Worm (Caenorhabditis elegans) whole organism, young adult: ENCODE measurements around the gene pbs-3.

Experiments used
- B0019.2 ChIP-seq: fragments of 200-800 bp; sonication (Bioruptor generic); conservative IDR thresholded peaks from 2 replicates; pipeline ENCODE4 v1.3.6; 2022; ENCODE audit warnings: missing genetic modification reagents, missing genetic modification characterization, missing compliant biosample characterization
- C06A6.2 ChIP-seq: fragments of 200-800 bp; sonication (Bioruptor generic); conservative IDR thresholded peaks from 2 replicates; pipeline ENCODE4 v1.3.6; 2022; ENCODE audit warnings: missing genetic modification characterization, missing compliant biosample characterization
- F23B12.7 ChIP-seq: sonication (generic microtip); optimal IDR thresholded peaks from 2 replicates; lab custom pipeline; 2017; ENCODE audit warnings: missing genetic modification characterization, mild to moderate bottlenecking, missing compliant biosample characterization, antibody characterized with exemption, moderate library complexity; ENCODE audit not compliant: insufficient read depth
- F39B2.1 ChIP-seq: fragments of 200-800 bp; sonication (Bioruptor generic); IDR thresholded peaks from 2 replicates; pipeline ENCODE4 v1.3.6; 2022; ENCODE audit warnings: missing genetic modification reagents, missing genetic modification characterization, missing compliant biosample characterization
- Y56A3A.18 ChIP-seq: fragments of 200-800 bp; sonication (Bioruptor generic); IDR thresholded peaks from 2 replicates; pipeline ENCODE4 v1.3.6; 2022; ENCODE audit warnings: missing genetic modification reagents, missing genetic modification characterization, missing compliant biosample characterization
- ZK185.1 ChIP-seq: sonication (generic microtip); optimal IDR thresholded peaks from 2 replicates; lab custom pipeline; 2016; ENCODE audit warnings: mild to moderate bottlenecking, missing genetic modification characterization, missing compliant biosample characterization; ENCODE audit not compliant: poor library complexity, severe bottlenecking
- aptf-3 ChIP-seq: fragments of 200-800 bp; sonication (Bioruptor generic); IDR thresholded peaks from 2 replicates; pipeline ENCODE4 v1.3.6; 2022; ENCODE audit warnings: missing genetic modification characterization, missing compliant biosample characterization
- attf-5 ChIP-seq: fragments of 200-800 bp; sonication (Bioruptor generic); optimal IDR thresholded peaks from 2 replicates; lab custom pipeline; 2018; ENCODE audit warnings: mild to moderate bottlenecking, missing genetic modification characterization, missing compliant biosample characterization
- attf-6 ChIP-seq: fragments of 200-800 bp; sonication (Bioruptor generic); IDR thresholded peaks from 2 replicates; pipeline ENCODE4 v1.3.6; 2022; ENCODE audit warnings: missing genetic modification reagents, missing genetic modification characterization, missing compliant biosample characterization
- cebp-1 ChIP-seq, 2 experiments: fragments of 200-800 bp in 1 of 2; sonication (Bioruptor generic) in 1 of 2; sonication (generic microtip) in 1 of 2; IDR thresholded peaks in 1 of 2; optimal IDR thresholded peaks in 1 of 2; 2 replicates each; pipeline versions ENCODE4 v1.3.6 to Lab custom; 2017 to 2022; ENCODE audit warnings: missing compliant biosample characterization in 2 of 2, missing genetic modification characterization in 2 of 2, mild to moderate bottlenecking in 1 of 2, missing genetic modification reagents in 1 of 2, moderate library complexity in 1 of 2
- ceh-100 ChIP-seq: fragments of 200-800 bp; sonication (Bioruptor generic); IDR thresholded peaks from 2 replicates; pipeline ENCODE4 v1.3.6; 2022; ENCODE audit warnings: missing genetic modification reagents, missing genetic modification characterization, missing compliant biosample characterization
- chd-7 ChIP-seq: sonication (generic microtip); optimal IDR thresholded peaks from 2 replicates; lab custom pipeline; 2016; ENCODE audit warnings: mild to moderate bottlenecking, missing genetic modification characterization, moderate library complexity, missing compliant biosample characterization
- die-1 ChIP-seq: sonication (generic microtip); optimal IDR thresholded peaks from 2 replicates; lab custom pipeline; 2016; ENCODE audit warnings: missing genotype, mild to moderate bottlenecking, missing genetic modification characterization, missing compliant biosample characterization
- dox-1 ChIP-seq: fragments of 200-800 bp; sonication (Bioruptor generic); IDR thresholded peaks from 2 replicates; pipeline ENCODE4 v1.3.6; 2022; ENCODE audit warnings: missing genetic modification reagents, missing genetic modification characterization, missing compliant biosample characterization
- dpl-1 ChIP-seq: fragments of 150-350 bp; optimal IDR thresholded peaks from 2 replicates; lab custom pipeline; 2014; ENCODE audit warnings: missing biosample characterization, missing genetic modification reagents, missing genetic modification characterization
- egrh-3 ChIP-seq: fragments of 200-800 bp; sonication (Bioruptor generic); IDR thresholded peaks from 2 replicates; pipeline ENCODE4 v1.3.6; 2022; ENCODE audit warnings: missing genetic modification reagents, missing genetic modification characterization, missing compliant biosample characterization
- gei-17 ChIP-seq: fragments of 200-800 bp; sonication (Bioruptor generic); optimal IDR thresholded peaks from 2 replicates; lab custom pipeline; 2018; ENCODE audit warnings: mild to moderate bottlenecking, missing genetic modification characterization, missing compliant biosample characterization
- lin-54 ChIP-seq: fragments of 200-800 bp; sonication (Bioruptor generic); optimal IDR thresholded peaks from 2 replicates; lab custom pipeline; 2018; ENCODE audit warnings: mild to moderate bottlenecking, missing genetic modification characterization, missing compliant biosample characterization
- lir-1 ChIP-seq: fragments of 200-800 bp; sonication (Bioruptor generic); conservative IDR thresholded peaks from 2 replicates; pipeline ENCODE4 v1.3.6; 2022; ENCODE audit warnings: missing genetic modification reagents, missing genetic modification characterization, missing compliant biosample characterization
- lsl-1 ChIP-seq: fragments of 200-800 bp; sonication (Bioruptor generic); optimal IDR thresholded peaks from 2 replicates; lab custom pipeline; 2018; ENCODE audit warnings: mild to moderate bottlenecking, missing genetic modification characterization, moderate library complexity, missing compliant biosample characterization
- madf-3 ChIP-seq: fragments of 200-800 bp; sonication (Bioruptor generic); IDR thresholded peaks from 2 replicates; pipeline ENCODE4 v1.3.6; 2022; ENCODE audit warnings: missing genetic modification reagents, missing genetic modification characterization, missing compliant biosample characterization
- madf-6 ChIP-seq: fragments of 200-800 bp; sonication (Bioruptor generic); IDR thresholded peaks from 2 replicates; pipeline ENCODE4 v1.3.6; 2022; ENCODE audit warnings: missing genetic modification reagents, missing genetic modification characterization, missing compliant biosample characterization
- mcd-1 ChIP-seq: fragments of 200-800 bp; sonication (Bioruptor generic); IDR thresholded peaks from 2 replicates; pipeline ENCODE4 v1.3.6; 2022; ENCODE audit warnings: missing genetic modification reagents, missing genetic modification characterization, missing compliant biosample characterization
- nfya-1 ChIP-seq: sonication (generic microtip); optimal IDR thresholded peaks from 2 replicates; lab custom pipeline; 2017; ENCODE audit warnings: antibody characterized with exemption, missing compliant biosample characterization, missing genetic modification characterization, borderline replicate concordance; ENCODE audit not compliant: insufficient read depth
- nfya-2 ChIP-seq: fragments of 200-800 bp; sonication (Bioruptor generic); IDR thresholded peaks from 2 replicates; pipeline ENCODE4 v1.3.6; 2022; ENCODE audit warnings: missing genetic modification reagents, missing genetic modification characterization, missing compliant biosample characterization
- nhr-27 ChIP-seq: fragments of 200-800 bp; sonication (Bioruptor generic); optimal IDR thresholded peaks from 2 replicates; lab custom pipeline; 2018; ENCODE audit warnings: mild to moderate bottlenecking, missing genetic modification characterization, moderate library complexity, missing compliant biosample characterization
- nhr-80 ChIP-seq: sonication (generic microtip); optimal IDR thresholded peaks from 2 replicates; lab custom pipeline; 2016; ENCODE audit warnings: missing genetic modification characterization, missing compliant biosample characterization
- pha-4 ChIP-seq: fragments of 150-350 bp; sonication (generic microtip); optimal IDR thresholded peaks from 2 replicates; lab custom pipeline; 2014; ENCODE audit warnings: missing biosample characterization, missing genetic modification reagents, missing genetic modification characterization
- repo-1 ChIP-seq: sonication (generic microtip); optimal IDR thresholded peaks from 2 replicates; lab custom pipeline; 2017; ENCODE audit warnings: mild to moderate bottlenecking, missing genetic modification characterization, missing compliant biosample characterization
- snpc-1.1 ChIP-seq: sonication (generic microtip); optimal IDR thresholded peaks from 2 replicates; lab custom pipeline; 2017; ENCODE audit warnings: missing genetic modification characterization, mild to moderate bottlenecking, missing compliant biosample characterization, antibody characterized with exemption, moderate library complexity, missing genotype, missing genetic modification reagents; ENCODE audit not compliant: insufficient read depth
- snpc-1.3 ChIP-seq: sonication (generic microtip); optimal IDR thresholded peaks from 2 replicates; lab custom pipeline; 2017; ENCODE audit warnings: missing genetic modification characterization, mild to moderate bottlenecking, missing compliant biosample characterization, antibody characterized with exemption, moderate library complexity, missing genotype, missing genetic modification reagents; ENCODE audit not compliant: insufficient read depth
- snpc-3.4 ChIP-seq: sonication (generic microtip); optimal IDR thresholded peaks from 2 replicates; lab custom pipeline; 2017; ENCODE audit warnings: missing genetic modification characterization, mild to moderate bottlenecking, missing compliant biosample characterization, antibody characterized with exemption, moderate library complexity, missing genotype, missing genetic modification reagents
- snpc-4 ChIP-seq, 5 experiments: fragments of 150-350 bp in 1 of 5; sonication (generic microtip) in 4 of 5; optimal IDR thresholded peaks; 2 replicates each; lab custom pipeline; 2014 to 2018; ENCODE audit warnings: missing genetic modification characterization in 5 of 5, missing biosample characterization in 3 of 5, antibody characterized with exemption in 2 of 5, mild to moderate bottlenecking in 2 of 5, missing compliant biosample characterization in 2 of 5, missing genotype in 2 of 5, moderate library complexity in 2 of 5, missing genetic modification reagents in 1 of 5
- unc-130 ChIP-seq: sonication (generic microtip); optimal IDR thresholded peaks from 2 replicates; lab custom pipeline; 2016; ENCODE audit warnings: missing genetic modification reagents, missing genetic modification characterization, missing compliant biosample characterization

Gene pbs-3

DNA sequence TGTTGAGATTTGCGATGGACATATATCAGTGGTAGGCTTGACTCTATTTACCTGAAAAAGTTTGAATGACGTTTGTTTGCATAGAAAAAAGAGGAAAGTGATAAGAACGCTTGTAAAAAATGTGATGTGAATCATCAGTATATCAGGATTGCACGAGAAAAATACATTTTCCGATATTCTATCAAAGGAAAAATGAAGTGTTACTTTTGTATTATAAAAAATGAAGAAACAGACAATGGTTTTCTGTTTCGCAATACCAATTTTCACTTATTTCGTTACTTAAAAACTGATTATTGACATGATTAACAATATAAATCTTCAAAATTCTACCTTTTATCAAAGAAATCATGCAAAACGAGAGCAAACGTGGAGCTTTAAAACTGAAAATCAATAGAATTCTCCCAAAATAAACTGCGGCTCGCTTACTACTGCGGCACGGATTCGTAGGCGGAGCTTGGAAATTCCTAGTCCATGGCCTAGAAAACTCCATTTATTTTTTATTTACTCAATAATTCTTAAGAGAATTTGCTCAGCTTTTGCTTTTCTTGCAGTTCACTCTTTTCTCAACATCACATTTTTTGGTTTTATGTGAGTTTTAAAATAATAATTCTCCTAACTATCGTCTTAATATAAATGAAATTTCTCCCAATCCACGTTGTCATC lies 38.4 kb upstream of the pbs-3 start, which contains the start of the genes eif-1 and vps-24:
Gene eif-1, minus strand, starts transcription at position 51 of the 663 bp plus-strand sequence.
Gene vps-24, plus strand, starts transcription at position 469 of the 663 bp plus-strand sequence.
- TF ChIP-seq mcd-1 (GFP tag; lab: Robert Waterston, UW): peak; percentile 42; the same call in 1 of the 2 replicates
- no peak for TF ChIP-seq nhr-27 (tag; lab: Kevin White, UChicago)
- TF ChIP-seq madf-6 (GFP tag; lab: Robert Waterston, UW): peak; percentile 51
- no peak for TF ChIP-seq snpc-1.1 (tag; lab: Kevin White, UChicago)
- TF ChIP-seq pha-4 (tag; lab: Kevin White, UChicago): no peak
- TF ChIP-seq nhr-80 (tag; lab: Kevin White, UChicago): peak; percentile 26
- peak; percentile 75 for TF ChIP-seq attf-5 (GFP tag; lab: Kevin White, UChicago)
- TF ChIP-seq ZK185.1 (tag; lab: Kevin White, UChicago): no peak
- TF ChIP-seq C06A6.2: no peak
- peak; percentile 5 for TF ChIP-seq lin-54 (GFP tag; lab: Kevin White, UChicago)
- no peak for TF ChIP-seq nfya-1 (tag; lab: Kevin White, UChicago)
- TF ChIP-seq die-1: no peak
- TF ChIP-seq ceh-100 (GFP tag; lab: Robert Waterston, UW): peak; percentile 18; the same call in 1 of the 2 replicates
- TF ChIP-seq lsl-1: peak; percentile 48
- TF ChIP-seq lir-1 (GFP tag; lab: Robert Waterston, UW): no peak
- peak; percentile 7 for TF ChIP-seq unc-130
- TF ChIP-seq snpc-1.3 (tag; lab: Kevin White, UChicago): peak; percentile 42
- TF ChIP-seq snpc-4 (GFP tag; optimal IDR thresholded peaks at IDR 0.05; lab: Kevin White, UChicago): no peak
- TF ChIP-seq snpc-4 (tag; optimal IDR thresholded peaks at IDR 0.05; lab: Kevin White, UChicago): peak in 2 of 4 experiments; percentile 14
- peak; percentile 12 for TF ChIP-seq F23B12.7 (tag; lab: Kevin White, UChicago)
- no peak for TF ChIP-seq repo-1 (tag; lab: Kevin White, UChicago)
- no peak for TF ChIP-seq chd-7 (tag; lab: Kevin White, UChicago)
- TF ChIP-seq Y56A3A.18 (GFP tag; lab: Robert Waterston, UW): no peak
- peak; percentile 80 for TF ChIP-seq dox-1
- peak; percentile 30 for TF ChIP-seq dpl-1 (GFP tag; lab: Kevin White, UChicago)
- peak; percentile 17 for TF ChIP-seq snpc-3.4 (tag; lab: Kevin White, UChicago)
- no peak for TF ChIP-seq attf-6 (GFP tag; lab: Robert Waterston, UW)
- TF ChIP-seq cebp-1 (GFP tag; IDR thresholded peaks at IDR 0.05; lab: Robert Waterston, UW): no peak
- TF ChIP-seq cebp-1 (tag; optimal IDR thresholded peaks at IDR 0.05; lab: Kevin White, UChicago): peak; percentile 45
- TF ChIP-seq B0019.2: peak; percentile 56; the same call in 1 of the 2 replicates

- TF ChIP-seq nfya-2 (no peak), egrh-3 (GFP tag; lab: Robert Waterston, UW) (no peak), ZK185.1 (tag; lab: Kevin White, UChicago) (no peak), madf-3 (0 out of 2 replicates have a peak, but pooled peaks have one; percentile 11)
Observed at ce11 chrII:4992977-4993376, 37.8 kb upstream of the pbs-3 start, which contains the start of gene pigb-1. Gene pigb-1, minus strand, starts transcription at chrII:4993077.

DNA sequence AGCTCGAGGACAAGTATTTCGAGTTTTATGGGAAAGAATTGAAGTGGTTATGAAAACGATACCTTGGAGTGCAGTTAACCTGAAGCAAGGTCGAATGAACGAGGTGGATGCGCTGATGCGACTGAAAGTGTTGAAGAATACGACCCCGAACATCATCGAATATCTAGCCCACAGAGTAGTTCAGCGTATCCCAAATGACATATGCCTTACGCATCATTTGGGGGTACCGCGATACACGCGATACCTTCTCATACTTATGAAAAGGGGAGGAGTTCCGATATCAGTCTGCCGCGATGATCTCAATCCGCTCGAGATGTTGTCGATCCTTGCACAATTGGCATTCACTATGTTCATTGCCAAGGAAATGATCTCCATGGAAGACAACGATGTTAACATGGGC lies 34.6 kb upstream of the pbs-3 start, which contains the start of gene T27F7.12:
Gene T27F7.12, plus strand, starts transcription at position 301 of the 400 bp plus-strand sequence.
- TF ChIP-seq F39B2.1 (GFP tag; lab: Robert Waterston, UW): no peak
- TF ChIP-seq aptf-3: 0 out of 2 replicates have a peak, but pooled peaks have one; percentile 33
- no peak for TF ChIP-seq gei-17
- TF ChIP-seq, all 124 proteins: peak for 1
